Worm (Caenorhabditis elegans) whole organism, mixed stage, embryonic: Measurements from ENCODE around the gene R09H3.2.
"Not testable (repeated sequence)": the region's sequence is repeated elsewhere in the genome, so short reads cannot be mapped to it uniquely, and the experiment has no call there.

Experiments used
- M03D4.4 ChIP-seq: sonication (generic microtip); optimal IDR thresholded peaks from 2 replicates; lab custom pipeline; 2017; ENCODE audit warnings: mild to moderate bottlenecking, missing genetic modification characterization, missing compliant biosample characterization
- bed-3 ChIP-seq: fragments of 200-800 bp; sonication (Bioruptor generic); optimal IDR thresholded peaks from 3 replicates; lab custom pipeline; 2018; ENCODE audit warnings: mild to moderate bottlenecking, missing genetic modification characterization, moderate library complexity, missing compliant biosample characterization
- blmp-1 ChIP-seq: fragments of 150-350 bp; optimal IDR thresholded peaks from 2 replicates; lab custom pipeline; 2014; ENCODE audit warnings: missing biosample characterization, missing genetic modification characterization
- ceh-39 ChIP-seq: fragments of 150-350 bp; optimal IDR thresholded peaks from 2 replicates; lab custom pipeline; 2014; ENCODE audit warnings: missing biosample characterization, missing genetic modification characterization
- ceh-43 ChIP-seq: fragments of 200-800 bp; sonication (Bioruptor generic); optimal IDR thresholded peaks from 2 replicates; lab custom pipeline; 2018; ENCODE audit warnings: mild to moderate bottlenecking, missing genetic modification characterization, moderate library complexity, missing compliant biosample characterization
- ces-1 ChIP-seq: fragments of 150-350 bp; optimal IDR thresholded peaks from 2 replicates; lab custom pipeline; 2014; ENCODE audit warnings: missing biosample characterization, missing genetic modification reagents, missing genetic modification characterization
- cnd-1 ChIP-seq: fragments of 200-800 bp; sonication (Bioruptor generic); optimal IDR thresholded peaks from 2 replicates; lab custom pipeline; 2018; ENCODE audit warnings: mild to moderate bottlenecking, missing genetic modification characterization, missing compliant biosample characterization
- drap-1 ChIP-seq: fragments of 200-800 bp; sonication (Bioruptor generic); optimal IDR thresholded peaks from 3 replicates; lab custom pipeline; 2018; ENCODE audit warnings: mild to moderate bottlenecking, missing genetic modification characterization, missing compliant biosample characterization
- elt-1 ChIP-seq: sonication (generic microtip); optimal IDR thresholded peaks from 2 replicates; lab custom pipeline; 2017; ENCODE audit warnings: missing genetic modification characterization, mild to moderate bottlenecking, missing compliant biosample characterization, antibody characterized with exemption, moderate library complexity, borderline replicate concordance; ENCODE audit not compliant: insufficient read depth
- hlh-1 ChIP-seq: fragments of 150-350 bp; optimal IDR thresholded peaks from 2 replicates; lab custom pipeline; 2014; ENCODE audit warnings: missing biosample characterization, missing genetic modification reagents, missing genetic modification characterization
- lin-13 ChIP-seq: fragments of 150-350 bp; optimal IDR thresholded peaks from 2 replicates; lab custom pipeline; 2014; ENCODE audit warnings: missing biosample characterization, missing genetic modification characterization
- lin-32 ChIP-seq: fragments of 200-800 bp; sonication (Bioruptor generic); optimal IDR thresholded peaks from 2 replicates; lab custom pipeline; 2018; ENCODE audit warnings: mild to moderate bottlenecking, missing genetic modification characterization, missing compliant biosample characterization
- lsy-2 ChIP-seq: fragments of 150-350 bp; optimal IDR thresholded peaks from 2 replicates; lab custom pipeline; 2014; ENCODE audit warnings: missing biosample characterization, missing genetic modification characterization
- mab-5 ChIP-seq: fragments of 150-350 bp; optimal IDR thresholded peaks from 2 replicates; lab custom pipeline; 2014; ENCODE audit warnings: missing biosample characterization, missing genetic modification characterization
- mep-1 ChIP-seq: fragments of 150-350 bp; optimal IDR thresholded peaks from 2 replicates; lab custom pipeline; 2017; ENCODE audit warnings: missing biosample characterization, missing genetic modification reagents, missing genetic modification characterization, inconsistent platforms
- mls-2 ChIP-seq: sonication (generic microtip); optimal IDR thresholded peaks from 2 replicates; lab custom pipeline; 2016; ENCODE audit warnings: mild to moderate bottlenecking, missing genetic modification characterization, moderate library complexity, missing compliant biosample characterization
- nhr-12 ChIP-seq: fragments of 150-350 bp; optimal IDR thresholded peaks from 2 replicates; lab custom pipeline; 2014; ENCODE audit warnings: missing biosample characterization, missing genetic modification characterization
- nhr-2 ChIP-seq: fragments of 150-350 bp; optimal IDR thresholded peaks from 2 replicates; lab custom pipeline; 2014; ENCODE audit warnings: missing biosample characterization, missing genetic modification characterization
- nhr-237 ChIP-seq: fragments of 150-350 bp; optimal IDR thresholded peaks from 2 replicates; lab custom pipeline; 2014; ENCODE audit warnings: missing biosample characterization, missing genetic modification characterization
- nhr-28 ChIP-seq: fragments of 150-350 bp; optimal IDR thresholded peaks from 2 replicates; lab custom pipeline; 2014; ENCODE audit warnings: missing biosample characterization, missing genetic modification characterization
- nhr-76 ChIP-seq: sonication (generic microtip); optimal IDR thresholded peaks from 2 replicates; lab custom pipeline; 2017; ENCODE audit warnings: missing biosample characterization, missing genetic modification characterization
- pha-4 ChIP-seq: fragments of 150-350 bp; optimal IDR thresholded peaks from 2 replicates; lab custom pipeline; 2018; ENCODE audit warnings: missing biosample characterization, missing genetic modification reagents, missing genetic modification characterization
- sem-2 ChIP-seq: fragments of 200-800 bp; sonication (Bioruptor generic); optimal IDR thresholded peaks from 2 replicates; lab custom pipeline; 2018; ENCODE audit warnings: mild to moderate bottlenecking, missing genetic modification characterization, missing compliant biosample characterization
- snpc-4 ChIP-seq: fragments of 150-350 bp; optimal IDR thresholded peaks from 2 replicates; lab custom pipeline; 2014; ENCODE audit warnings: missing biosample characterization, missing genetic modification characterization
- sptf-1 ChIP-seq: sonication (generic microtip); optimal IDR thresholded peaks from 2 replicates; lab custom pipeline; 2017; ENCODE audit warnings: mild to moderate bottlenecking, missing genetic modification characterization, moderate library complexity, missing compliant biosample characterization
- unc-39 ChIP-seq: fragments of 150-350 bp; optimal IDR thresholded peaks from 2 replicates; lab custom pipeline; 2014; ENCODE audit warnings: missing biosample characterization, missing genetic modification characterization
- unc-62 ChIP-seq: fragments of 150-350 bp; optimal IDR thresholded peaks from 2 replicates; lab custom pipeline; 2014; ENCODE audit warnings: missing biosample characterization, missing genetic modification reagents, missing genetic modification characterization
- zip-8 ChIP-seq: fragments of 150-350 bp; optimal IDR thresholded peaks from 2 replicates; lab custom pipeline; 2014; ENCODE audit warnings: missing biosample characterization, missing genetic modification characterization
- ztf-11 ChIP-seq: fragments of 150-350 bp; optimal IDR thresholded peaks from 2 replicates; lab custom pipeline; 2014; ENCODE audit warnings: missing biosample characterization, missing genetic modification characterization

Gene R09H3.2

ce11 chrX:1696879-1697278 is 32.1 kb upstream of the R09H3.2 start, which contains the start of gene C36C9.4:
TSS of gene C36C9.4 (minus strand) at chrX:1696979.
- not testable (repeated sequence) for TF ChIP-seq ceh-43 (GFP tag; lab: Kevin White, UChicago); ces-1; nhr-28
- TF ChIP-seq, all 35 proteins: peak for 0; not testable (repeated sequence) for 35

DNA sequence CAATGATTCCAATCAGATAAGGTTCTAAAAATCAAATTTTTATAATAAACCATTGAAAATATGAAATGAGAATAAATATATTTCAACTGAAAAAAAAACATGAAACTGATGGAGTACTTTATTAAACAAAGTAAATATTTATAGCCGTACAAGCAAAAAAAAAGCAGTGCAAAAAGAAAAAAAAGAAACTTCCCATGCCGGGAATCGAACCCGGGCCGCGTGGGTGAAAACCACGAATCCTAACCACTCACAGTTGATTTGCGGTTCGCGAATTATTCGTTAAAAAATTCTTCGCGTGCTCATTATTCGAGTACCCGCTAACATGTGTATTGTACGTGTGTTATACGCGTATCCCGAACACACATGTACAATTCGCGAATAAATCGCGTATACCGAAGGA is 26.1 kb upstream of the R09H3.2 start, which contains the start of gene C36C9.6:
TSS of gene C36C9.6 (minus strand) at position 101 of the 400 bp plus-strand sequence.
- TF ChIP-seq bed-3 (GFP tag; lab: Kevin White, UChicago); lsy-2 (tag; lab: Kevin White, UChicago); nhr-2: not testable (repeated sequence)

- TF ChIP-seq nhr-12; sem-2; unc-62 (GFP tag; lab: Kevin White, UChicago): not testable (repeated sequence)
These were observed 25.2 kb upstream of the R09H3.2 start, which contains the start of gene C36C9.12 for ce11 chrX:1689996-1690395. TSS of gene C36C9.12 (minus strand) at chrX:1690096.

ce11 chrX:1687079-1687478 is 22.3 kb upstream of the R09H3.2 start, which contains the start of gene C36C9.11:
TSS of gene C36C9.11 (plus strand) at chrX:1687379.
- not testable (repeated sequence) for TF ChIP-seq lsy-2, cnd-1, mep-1 (tag; lab: Kevin White, UChicago)

DNA sequence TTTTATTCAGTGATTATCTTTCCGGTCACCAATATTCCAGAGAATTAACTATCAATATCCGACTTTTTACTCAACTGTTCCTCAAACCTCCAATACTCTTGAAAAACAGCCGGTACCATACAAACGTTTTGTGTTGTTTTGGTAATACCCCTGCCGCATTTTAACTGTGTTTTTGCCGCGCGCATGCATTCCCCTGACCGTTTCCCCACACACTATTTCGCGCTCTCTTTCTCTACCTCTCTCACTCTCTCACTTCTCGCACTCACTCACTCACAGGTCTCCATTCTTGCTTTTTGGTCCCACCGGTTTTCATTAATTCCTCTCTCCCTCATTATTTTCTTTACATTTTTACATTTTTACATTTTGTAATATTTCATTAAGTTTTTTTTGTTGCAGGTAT is 17.7 kb upstream of the R09H3.2 start, which contains the start of gene meg-4:
TSS of gene meg-4 (plus strand) at position 397 of the 400 bp plus-strand sequence.
- no peak for TF ChIP-seq sem-2
- TF ChIP-seq sptf-1 (tag; lab: Kevin White, UChicago): no peak
- no peak for TF ChIP-seq lin-32
- no peak for TF ChIP-seq pha-4 (tag; lab: Kevin White, UChicago)
- TF ChIP-seq elt-1 (tag; lab: Kevin White, UChicago): no peak
- TF ChIP-seq bed-3 (GFP tag; lab: Kevin White, UChicago): no peak

ce11 chrX:1678021-1678420 is 13.2 kb upstream of the R09H3.2 start, which contains the start of gene fbxa-170:
TSS of gene fbxa-170 (minus strand) at chrX:1678121.
- TF ChIP-seq unc-39 (tag; lab: Kevin White, UChicago) (no peak), lin-32 (no peak), mls-2 (tag; lab: Kevin White, UChicago) (no peak), nhr-237 (tag; lab: Kevin White, UChicago) (no peak), blmp-1 (tag; lab: Kevin White, UChicago) (no peak), nhr-2 (no peak), nhr-76 (tag; lab: Kevin White, UChicago) (no peak), snpc-4 (tag; lab: Kevin White, UChicago) (no peak), mep-1 (tag; lab: Kevin White, UChicago) (no peak), sem-2 (no peak), mab-5 (tag; lab: Kevin White, UChicago) (no peak), lin-13 (tag; lab: Kevin White, UChicago) (no peak), zip-8 (tag; lab: Kevin White, UChicago) (no peak), ceh-39 (tag; lab: Kevin White, UChicago) (no peak)

ce11 chrX:1675879-1676278 is 11.1 kb upstream of the R09H3.2 start:
- TF ChIP-seq hlh-1 (tag; lab: Kevin White, UChicago): no peak

DNA sequence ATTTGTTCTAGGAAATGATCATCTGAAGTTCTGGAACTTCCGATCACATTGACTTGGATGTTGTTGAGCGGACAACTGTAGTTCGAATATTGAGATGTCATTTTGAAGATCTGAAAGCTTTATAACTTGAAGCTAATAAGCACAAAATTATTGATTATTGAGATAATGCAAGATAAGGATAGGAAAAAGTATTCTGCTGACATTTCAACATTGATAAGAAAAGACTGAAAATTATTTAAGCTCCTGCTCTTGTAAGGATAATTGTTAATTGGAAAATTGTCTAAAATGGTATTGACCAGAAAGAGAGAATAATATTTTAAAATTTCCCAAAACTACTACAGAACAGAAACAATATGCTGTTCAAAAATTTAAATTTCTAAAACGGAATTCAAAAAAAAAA is 9.2 kb upstream of the R09H3.2 start, which contains the start of gene tbx-31:
TSS of gene tbx-31 (minus strand) at position 101 of the 400 bp plus-strand sequence.
- TF ChIP-seq M03D4.4 (tag; lab: Kevin White, UChicago): no peak
- TF ChIP-seq drap-1 (GFP tag; lab: Kevin White, UChicago): no peak
- no peak for TF ChIP-seq ztf-11 (tag; lab: Kevin White, UChicago)
- no peak for TF ChIP-seq mls-2 (tag; lab: Kevin White, UChicago)
- TF ChIP-seq cnd-1 (tag; lab: Kevin White, UChicago): no peak
